Worm (Caenorhabditis elegans) whole organism, L3 larva: Measurements from ENCODE around the gene T06E6.1.

ENCODE experiments used
- ZK546.5 ChIP-seq: sonication (generic microtip); optimal IDR thresholded peaks from 2 replicates; lab custom pipeline; 2017; ENCODE audit warnings: missing biosample characterization, missing genetic modification characterization
- aly-2 ChIP-seq: fragments of 150-350 bp; optimal IDR thresholded peaks from 2 replicates; lab custom pipeline; 2014; ENCODE audit warnings: missing biosample characterization, missing genetic modification characterization
- ama-1 ChIP-seq: fragments of 150-350 bp; optimal IDR thresholded peaks from 2 replicates; lab custom pipeline; 2018
- ceh-9 ChIP-seq: sonication (generic microtip); optimal IDR thresholded peaks from 2 replicates; lab custom pipeline; 2018; ENCODE audit warnings: missing biosample characterization, missing genetic modification characterization
- daf-12 ChIP-seq: fragments of 150-350 bp; optimal IDR thresholded peaks from 2 replicates; lab custom pipeline; 2014; ENCODE audit warnings: missing biosample characterization, missing genetic modification reagents, missing genetic modification characterization
- egl-27 ChIP-seq: sonication (generic microtip); optimal IDR thresholded peaks from 4 replicates; lab custom pipeline; 2017; ENCODE audit warnings: missing biosample characterization, missing genetic modification reagents, missing genetic modification characterization
- elt-2 ChIP-seq: sonication (generic microtip); optimal IDR thresholded peaks from 2 replicates; lab custom pipeline; 2016; ENCODE audit warnings: missing genetic modification reagents, mild to moderate bottlenecking, missing genetic modification characterization, missing compliant biosample characterization
- elt-3 ChIP-seq, 3 experiments: fragments of 150-350 bp in 1 of 3; sonication (generic microtip) in 2 of 3; optimal IDR thresholded peaks; 2 replicates in 2 of 3; 4 replicates in 1 of 3; lab custom pipeline; 2014 to 2017; ENCODE audit warnings: missing biosample characterization in 3 of 3, missing genetic modification characterization in 3 of 3
- eor-1 ChIP-seq, 2 experiments: fragments of 150-350 bp; optimal IDR thresholded peaks; 2 replicates each; lab custom pipeline; 2014 to 2018; ENCODE audit warnings: missing biosample characterization in 2 of 2, missing genetic modification characterization in 2 of 2
- fkh-10 ChIP-seq: sonication (generic microtip); optimal IDR thresholded peaks from 2 replicates; lab custom pipeline; 2017; ENCODE audit warnings: missing biosample characterization, missing genetic modification reagents, missing genetic modification characterization
- fkh-2 ChIP-seq: fragments of 150-350 bp; optimal IDR thresholded peaks from 2 replicates; lab custom pipeline; 2014; ENCODE audit warnings: missing biosample characterization, missing genetic modification reagents, missing genetic modification characterization
- hmg-11 ChIP-seq: sonication (generic microtip); optimal IDR thresholded peaks from 2 replicates; lab custom pipeline; 2016; ENCODE audit warnings: missing genetic modification characterization, missing compliant biosample characterization
- jun-1 ChIP-seq: fragments of 150-350 bp; optimal IDR thresholded peaks from 2 replicates; lab custom pipeline; 2014; ENCODE audit warnings: missing biosample characterization, missing genetic modification reagents, missing genetic modification characterization
- lin-39 ChIP-seq: fragments of 150-350 bp; optimal IDR thresholded peaks from 2 replicates; lab custom pipeline; 2018; ENCODE audit warnings: missing biosample characterization, missing genetic modification reagents, missing genetic modification characterization
- lsy-12 ChIP-seq: sonication (generic microtip); optimal IDR thresholded peaks from 2 replicates; lab custom pipeline; 2016; ENCODE audit warnings: mild to moderate bottlenecking, missing genetic modification characterization, missing compliant biosample characterization
- mdl-1 ChIP-seq: fragments of 150-350 bp; optimal IDR thresholded peaks from 2 replicates; lab custom pipeline; 2014; ENCODE audit warnings: missing biosample characterization, missing genetic modification characterization
- mml-1 ChIP-seq: fragments of 150-350 bp; sonication (generic microtip); optimal IDR thresholded peaks from 3 replicates; lab custom pipeline; 2014; ENCODE audit warnings: missing biosample characterization, missing genetic modification characterization
- nfya-1 ChIP-seq: sonication (generic microtip); optimal IDR thresholded peaks from 2 replicates; lab custom pipeline; 2017; ENCODE audit warnings: missing genetic modification characterization, mild to moderate bottlenecking, missing compliant biosample characterization, antibody characterized with exemption, moderate library complexity; ENCODE audit not compliant: insufficient read depth
- nhr-11 ChIP-seq: fragments of 150-350 bp; optimal IDR thresholded peaks from 2 replicates; lab custom pipeline; 2014; ENCODE audit warnings: missing biosample characterization, missing genetic modification characterization
- nhr-12 ChIP-seq: fragments of 150-350 bp; optimal IDR thresholded peaks from 2 replicates; lab custom pipeline; 2014; ENCODE audit warnings: missing biosample characterization, missing genetic modification characterization
- nhr-23 ChIP-seq: fragments of 150-350 bp; optimal IDR thresholded peaks from 2 replicates; lab custom pipeline; 2014; ENCODE audit warnings: missing biosample characterization, missing genetic modification reagents, missing genetic modification characterization
- nhr-237 ChIP-seq: fragments of 150-350 bp; optimal IDR thresholded peaks from 2 replicates; lab custom pipeline; 2014; ENCODE audit warnings: missing biosample characterization, missing genetic modification characterization
- nhr-43 ChIP-seq: sonication (generic microtip); optimal IDR thresholded peaks from 2 replicates; lab custom pipeline; 2016; ENCODE audit warnings: mild to moderate bottlenecking, missing genetic modification characterization, missing compliant biosample characterization; ENCODE audit not compliant: poor library complexity, severe bottlenecking
- pha-4 ChIP-seq: fragments of 150-350 bp; optimal IDR thresholded peaks from 2 replicates; lab custom pipeline; 2014; ENCODE audit warnings: missing biosample characterization, missing genetic modification reagents, missing genetic modification characterization
- pqm-1 ChIP-seq: fragments of 150-350 bp; optimal IDR thresholded peaks from 2 replicates; lab custom pipeline; 2017; ENCODE audit warnings: missing biosample characterization, missing genetic modification characterization, inconsistent platforms
- sea-2 ChIP-seq: fragments of 150-350 bp; sonication (generic microtip); optimal IDR thresholded peaks from 4 replicates; lab custom pipeline; 2014; ENCODE audit warnings: missing biosample characterization, missing genetic modification reagents, missing genetic modification characterization
- skn-1 ChIP-seq: fragments of 150-350 bp; optimal IDR thresholded peaks from 2 replicates; lab custom pipeline; 2014; ENCODE audit warnings: missing biosample characterization, missing genetic modification characterization
- snpc-4 ChIP-seq: fragments of 150-350 bp; optimal IDR thresholded peaks from 2 replicates; lab custom pipeline; 2014; ENCODE audit warnings: missing biosample characterization, missing genetic modification characterization
- tbx-2 ChIP-seq: sonication (generic microtip); optimal IDR thresholded peaks from 2 replicates; lab custom pipeline; 2016; ENCODE audit warnings: mild to moderate bottlenecking, missing genetic modification characterization, missing compliant biosample characterization
- unc-39 ChIP-seq: sonication (generic microtip); optimal IDR thresholded peaks from 4 replicates; lab custom pipeline; 2017; ENCODE audit warnings: missing biosample characterization, missing genetic modification characterization
- zag-1 ChIP-seq: fragments of 150-350 bp; optimal IDR thresholded peaks from 2 replicates; lab custom pipeline; 2014; ENCODE audit warnings: missing biosample characterization, missing genetic modification characterization

T06E6.1 gene

ce11 chrV:15404859-15405258 is 10.1 kb upstream of the T06E6.1 start, which contains the start of gene srh-258:
Gene srh-258 (plus strand): TSS chrV:15405159.
- TF ChIP-seq mdl-1 (tag; lab: Kevin White, UChicago) (no peak), lsy-12 (tag; lab: Kevin White, UChicago) (no peak), nhr-237 (tag; lab: Kevin White, UChicago) (no peak), fkh-2 (tag; lab: Kevin White, UChicago) (no peak), eor-1 (tag; optimal IDR thresholded peaks at IDR 0.05; lab: Kevin White, UChicago) (no peak), snpc-4 (tag; lab: Kevin White, UChicago) (no peak), fkh-10 (GFP tag; lab: Kevin White, UChicago) (no peak), elt-2 (tag; lab: Kevin White, UChicago) (no peak), unc-39 (tag; lab: Kevin White, UChicago) (no peak), nhr-12 (no peak), ZK546.5 (tag; lab: Kevin White, UChicago) (no peak), nfya-1 (tag; lab: Kevin White, UChicago) (no peak), sea-2 (no peak), nhr-23 (tag; lab: Kevin White, UChicago) (no peak), aly-2 (tag; lab: Kevin White, UChicago) (no peak), pqm-1 (tag; lab: Kevin White, UChicago) (no peak), nhr-11 (no peak), egl-27 (no peak), ceh-9 (no peak), ama-1 (lab: Kevin White, UChicago) (no peak)

ce11 chrV:15401856-15402314 is 7.1 kb upstream of the T06E6.1 start, which contains the start of gene fbxa-135:
Gene fbxa-135 (plus strand): TSS chrV:15402264.
- TF ChIP-seq eor-1 (tag; optimal IDR thresholded peaks at IDR 0.05; lab: Kevin White, UChicago) (no peak), nhr-43 (tag; lab: Kevin White, UChicago) (no peak), pha-4 (tag; lab: Kevin White, UChicago) (peak; percentile 41), mml-1 (tag; lab: Kevin White, UChicago) (no peak), lsy-12 (tag; lab: Kevin White, UChicago) (no peak), ama-1 (lab: Kevin White, UChicago) (no peak)

- TF ChIP-seq nhr-237 (tag; lab: Kevin White, UChicago) (no peak), tbx-2 (tag; lab: Kevin White, UChicago) (no peak), lsy-12 (tag; lab: Kevin White, UChicago) (no peak), nhr-11 (no peak)
- TF ChIP-seq, all 47 proteins: peak for 0
Observed at ce11 chrV:15399691-15400377, 5.1 kb upstream of the T06E6.1 start, which contains the start of the genes T06E6.15 and sri-7. Gene T06E6.15 (minus strand): TSS chrV:15399791. Gene sri-7 (plus strand): TSS chrV:15400327.

- TF ChIP-seq jun-1 (no peak), ZK546.5 (tag; lab: Kevin White, UChicago) (no peak), elt-2 (tag; lab: Kevin White, UChicago) (no peak), lin-39 (tag; lab: Kevin White, UChicago) (no peak), fkh-2 (tag; lab: Kevin White, UChicago) (no peak)
Observed at ce11 chrV:15398728-15399127, 4.0 kb upstream of the T06E6.1 start, which contains the start of gene fbxa-199. Gene fbxa-199 (minus strand): TSS chrV:15398828.

DNA sequence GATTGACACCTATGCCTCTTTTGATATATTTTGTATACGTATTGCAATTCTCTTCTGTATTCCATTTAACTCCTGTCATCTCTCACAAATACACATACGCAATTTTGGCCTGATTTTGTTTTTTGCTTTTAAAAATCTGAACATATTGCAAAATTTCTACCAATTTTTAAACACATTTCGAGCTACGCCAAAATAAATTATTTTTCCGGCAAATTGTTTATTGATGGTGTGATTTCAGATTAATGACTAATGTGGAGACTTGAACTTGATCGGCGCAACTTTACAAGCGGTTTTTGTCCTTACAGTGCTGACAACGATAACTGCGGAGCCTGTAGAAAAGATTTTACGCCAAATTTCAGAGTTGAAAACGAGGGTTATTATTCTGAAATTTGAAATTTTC is 2.4 kb upstream of the T06E6.1 start:
- TF ChIP-seq lsy-12 (tag; lab: Kevin White, UChicago): no peak
- no peak for TF ChIP-seq daf-12 (tag; lab: Kevin White, UChicago)
- TF ChIP-seq ceh-9: no peak
- TF ChIP-seq hmg-11 (tag; lab: Kevin White, UChicago): no peak
- TF ChIP-seq zag-1: no peak
- no peak for TF ChIP-seq unc-39 (tag; lab: Kevin White, UChicago)
- TF ChIP-seq elt-3 (tag; optimal IDR thresholded peaks at IDR 0.05; lab: Kevin White, UChicago): no peak
- TF ChIP-seq mml-1 (tag; lab: Kevin White, UChicago): no peak
- no peak for TF ChIP-seq skn-1
- no peak for TF ChIP-seq pqm-1 (tag; lab: Kevin White, UChicago)
- TF ChIP-seq snpc-4 (tag; lab: Kevin White, UChicago): no peak
- no peak for TF ChIP-seq mdl-1 (tag; lab: Kevin White, UChicago)
- TF ChIP-seq, all 47 proteins: peak for 0
